Worm (Caenorhabditis elegans) whole organism, L2 larva: ENCODE measurements around the gene cbd-1.

ENCODE experiments used
- C34F6.9 ChIP-seq: fragments of 150-350 bp; optimal IDR thresholded peaks from 2 replicates; lab custom pipeline; 2014; ENCODE audit warnings: missing biosample characterization, missing genetic modification characterization
- F13H6.1 ChIP-seq: sonication (generic microtip); optimal IDR thresholded peaks from 2 replicates; lab custom pipeline; 2016; ENCODE audit warnings: missing genetic modification characterization, missing compliant biosample characterization
- Y55F3AM.14 ChIP-seq: fragments of 200-800 bp; sonication (Bioruptor generic); optimal IDR thresholded peaks from 2 replicates; lab custom pipeline; 2018; ENCODE audit warnings: mild to moderate bottlenecking, missing genetic modification characterization, missing compliant biosample characterization
- ZK546.5 ChIP-seq: sonication (generic microtip); optimal IDR thresholded peaks from 2 replicates; lab custom pipeline; 2017; ENCODE audit warnings: missing biosample characterization, missing genetic modification characterization
- aly-2 ChIP-seq: fragments of 150-350 bp; optimal IDR thresholded peaks from 2 replicates; lab custom pipeline; 2014; ENCODE audit warnings: missing biosample characterization, missing genetic modification characterization
- ama-1 ChIP-seq: fragments of 150-350 bp; optimal IDR thresholded peaks from 2 replicates; lab custom pipeline; 2018; ENCODE audit warnings: inconsistent platforms
- blmp-1 ChIP-seq: sonication (generic microtip); optimal IDR thresholded peaks from 2 replicates; lab custom pipeline; 2017; ENCODE audit warnings: missing genetic modification characterization, mild to moderate bottlenecking, missing compliant biosample characterization, antibody characterized with exemption, moderate library complexity; ENCODE audit not compliant: insufficient read depth
- ceh-16 ChIP-seq: fragments of 150-350 bp; optimal IDR thresholded peaks from 2 replicates; lab custom pipeline; 2014; ENCODE audit warnings: missing biosample characterization, missing genetic modification characterization
- ceh-82 ChIP-seq: fragments of 150-350 bp; optimal IDR thresholded peaks from 2 replicates; lab custom pipeline; 2014; ENCODE audit warnings: missing biosample characterization, missing genetic modification characterization
- crh-2 ChIP-seq: sonication (generic microtip); optimal IDR thresholded peaks from 2 replicates; lab custom pipeline; 2017; ENCODE audit warnings: missing biosample characterization, missing genetic modification characterization
- dmd-4 ChIP-seq: sonication (generic microtip); optimal IDR thresholded peaks from 2 replicates; lab custom pipeline; 2017; ENCODE audit warnings: missing biosample characterization, missing genetic modification characterization
- egl-27 ChIP-seq: sonication (generic microtip); optimal IDR thresholded peaks from 3 replicates; lab custom pipeline; 2017; ENCODE audit warnings: missing biosample characterization, missing genetic modification reagents, missing genetic modification characterization
- elt-1 ChIP-seq: fragments of 150-350 bp; optimal IDR thresholded peaks from 2 replicates; lab custom pipeline; 2014; ENCODE audit warnings: missing biosample characterization, missing genetic modification characterization
- elt-3 ChIP-seq: sonication (generic microtip); optimal IDR thresholded peaks from 2 replicates; lab custom pipeline; 2017; ENCODE audit warnings: missing biosample characterization, missing genetic modification characterization
- gmeb-1 ChIP-seq: fragments of 150-350 bp; optimal IDR thresholded peaks from 2 replicates; lab custom pipeline; 2014; ENCODE audit warnings: missing biosample characterization, missing genetic modification characterization
- lin-11 ChIP-seq: fragments of 150-350 bp; sonication (generic microtip); optimal IDR thresholded peaks from 2 replicates; lab custom pipeline; 2014; ENCODE audit warnings: missing biosample characterization, missing genetic modification characterization, inconsistent platforms, mixed read lengths
- lin-13 ChIP-seq: fragments of 150-350 bp; optimal IDR thresholded peaks from 2 replicates; lab custom pipeline; 2014; ENCODE audit warnings: missing biosample characterization, missing genetic modification reagents, missing genetic modification characterization
- lin-39 ChIP-seq: fragments of 150-350 bp; optimal IDR thresholded peaks from 2 replicates; lab custom pipeline; 2014; ENCODE audit warnings: missing biosample characterization, missing genetic modification reagents, missing genetic modification characterization
- lsy-2 ChIP-seq, 2 experiments: fragments of 150-350 bp in 1 of 2; sonication (generic microtip) in 1 of 2; optimal IDR thresholded peaks; 2 replicates each; lab custom pipeline; 2014 to 2017; ENCODE audit warnings: missing biosample characterization in 2 of 2, missing genetic modification characterization in 2 of 2
- mab-5 ChIP-seq: fragments of 150-350 bp; optimal IDR thresholded peaks from 2 replicates; lab custom pipeline; 2014; ENCODE audit warnings: missing biosample characterization, missing genetic modification characterization
- mbf-1 ChIP-seq: sonication (generic microtip); optimal IDR thresholded peaks from 2 replicates; lab custom pipeline; 2017; ENCODE audit warnings: missing biosample characterization, missing genetic modification characterization
- mdl-1 ChIP-seq, 2 experiments: fragments of 150-350 bp in 1 of 2; sonication (generic microtip) in 1 of 2; optimal IDR thresholded peaks; 2 replicates each; lab custom pipeline; 2017; ENCODE audit warnings: missing biosample characterization in 2 of 2, missing genetic modification characterization in 2 of 2
- nhr-10 ChIP-seq: sonication (generic microtip); optimal IDR thresholded peaks from 2 replicates; lab custom pipeline; 2017; ENCODE audit warnings: missing biosample characterization, missing genetic modification characterization
- nhr-12 ChIP-seq: fragments of 150-350 bp; optimal IDR thresholded peaks from 2 replicates; lab custom pipeline; 2014; ENCODE audit warnings: missing biosample characterization, missing genetic modification characterization
- nhr-129 ChIP-seq: fragments of 150-350 bp; optimal IDR thresholded peaks from 2 replicates; lab custom pipeline; 2014; ENCODE audit warnings: missing biosample characterization, missing genetic modification characterization
- nhr-21 ChIP-seq: fragments of 150-350 bp; optimal IDR thresholded peaks from 2 replicates; lab custom pipeline; 2014; ENCODE audit warnings: missing biosample characterization, missing genetic modification characterization
- nhr-237 ChIP-seq: fragments of 150-350 bp; optimal IDR thresholded peaks from 2 replicates; lab custom pipeline; 2014; ENCODE audit warnings: missing biosample characterization, missing genetic modification characterization
- nhr-25 ChIP-seq: fragments of 150-350 bp; sonication (generic microtip); optimal IDR thresholded peaks from 3 replicates; lab custom pipeline; 2014; ENCODE audit warnings: missing biosample characterization, missing genetic modification characterization
- nhr-6 ChIP-seq: fragments of 150-350 bp; optimal IDR thresholded peaks from 2 replicates; lab custom pipeline; 2014; ENCODE audit warnings: missing biosample characterization, missing genetic modification characterization
- nhr-77 ChIP-seq: fragments of 150-350 bp; optimal IDR thresholded peaks from 2 replicates; lab custom pipeline; 2014; ENCODE audit warnings: missing biosample characterization, missing genetic modification characterization
- peb-1 ChIP-seq: fragments of 150-350 bp; optimal IDR thresholded peaks from 2 replicates; lab custom pipeline; 2014; ENCODE audit warnings: missing biosample characterization, missing genetic modification characterization
- sem-4 ChIP-seq: fragments of 150-350 bp; optimal IDR thresholded peaks from 2 replicates; lab custom pipeline; 2014; ENCODE audit warnings: missing biosample characterization, missing genetic modification reagents, missing genetic modification characterization
- skn-1 ChIP-seq: sonication (generic microtip); optimal IDR thresholded peaks from 2 replicates; lab custom pipeline; 2017; ENCODE audit warnings: missing biosample characterization, missing genetic modification characterization
- sma-3 ChIP-seq: sonication (generic microtip); optimal IDR thresholded peaks from 2 replicates; lab custom pipeline; 2016; ENCODE audit warnings: missing genetic modification reagents, missing genetic modification characterization, missing compliant biosample characterization
- sma-9 ChIP-seq, 2 experiments: fragments of 150-350 bp in 1 of 2; sonication (generic microtip) in 1 of 2; optimal IDR thresholded peaks; 2 replicates each; lab custom pipeline; 2014 to 2016; ENCODE audit warnings: missing genetic modification characterization in 2 of 2, mild to moderate bottlenecking in 1 of 2, missing biosample characterization in 1 of 2, missing compliant biosample characterization in 1 of 2, missing genetic modification reagents in 1 of 2, moderate library complexity in 1 of 2
- unc-39 ChIP-seq: fragments of 150-350 bp; optimal IDR thresholded peaks from 2 replicates; lab custom pipeline; 2014; ENCODE audit warnings: missing biosample characterization, missing genetic modification characterization
- unc-55 ChIP-seq: fragments of 150-350 bp; sonication (generic microtip); optimal IDR thresholded peaks from 3 replicates; lab custom pipeline; 2014; ENCODE audit warnings: missing biosample characterization, missing genetic modification reagents, missing genetic modification characterization
- unc-62 ChIP-seq: fragments of 150-350 bp; optimal IDR thresholded peaks from 2 replicates; lab custom pipeline; 2014; ENCODE audit warnings: missing biosample characterization, missing genetic modification reagents, missing genetic modification characterization
- zag-1 ChIP-seq: fragments of 150-350 bp; optimal IDR thresholded peaks from 2 replicates; lab custom pipeline; 2014; ENCODE audit warnings: missing biosample characterization, missing genetic modification characterization
- ztf-1 ChIP-seq: fragments of 200-800 bp; sonication (Bioruptor generic); conservative IDR thresholded peaks from 2 replicates; pipeline ENCODE4 v1.3.6; 2022; ENCODE audit warnings: missing genetic modification characterization, missing compliant biosample characterization
- ztf-11 ChIP-seq: sonication (generic microtip); optimal IDR thresholded peaks from 2 replicates; lab custom pipeline; 2017; ENCODE audit warnings: missing biosample characterization, missing genetic modification characterization
- ztf-4 ChIP-seq: fragments of 150-350 bp; optimal IDR thresholded peaks from 2 replicates; lab custom pipeline; 2014; ENCODE audit warnings: missing biosample characterization, missing genetic modification characterization

The cbd-1 gene

DNA sequence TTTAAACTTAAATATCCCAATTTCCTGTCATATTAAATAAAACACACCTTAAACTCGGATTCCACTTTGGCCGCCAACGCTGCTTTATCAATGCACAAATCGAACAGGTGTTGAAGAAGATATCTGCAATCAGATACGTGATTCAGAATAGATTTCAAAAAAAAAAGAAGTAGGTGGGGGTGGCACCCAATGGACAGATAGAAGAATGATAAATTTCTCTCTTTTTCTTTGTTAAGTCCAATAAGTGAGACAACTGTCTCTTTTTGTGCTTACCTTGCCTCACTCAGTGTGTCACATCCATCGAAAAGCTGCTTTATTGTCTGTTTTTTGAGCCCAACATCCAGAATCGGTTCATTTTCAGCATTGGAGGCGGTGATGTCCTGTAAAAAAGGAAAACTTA lies 22.0 kb upstream of the cbd-1 start:
- TF ChIP-seq F13H6.1 (tag; lab: Kevin White, UChicago) (peak; percentile 62), mab-5 (tag; lab: Kevin White, UChicago) (peak; percentile 42), nhr-10 (tag; lab: Kevin White, UChicago) (no peak), lsy-2 (tag; optimal IDR thresholded peaks at IDR 0.05; lab: Kevin White, UChicago) (peak in 1 of 2 experiments; percentile 7), sma-9 (GFP tag; optimal IDR thresholded peaks at IDR 0.05; lab: Kevin White, UChicago) (peak; percentile 69), sma-9 (tag; optimal IDR thresholded peaks at IDR 0.05; lab: Kevin White, UChicago) (no peak), C34F6.9 (tag; lab: Kevin White, UChicago) (peak; percentile 38), aly-2 (tag; lab: Kevin White, UChicago) (no peak), nhr-129 (tag; lab: Kevin White, UChicago) (peak; percentile 34)

DNA sequence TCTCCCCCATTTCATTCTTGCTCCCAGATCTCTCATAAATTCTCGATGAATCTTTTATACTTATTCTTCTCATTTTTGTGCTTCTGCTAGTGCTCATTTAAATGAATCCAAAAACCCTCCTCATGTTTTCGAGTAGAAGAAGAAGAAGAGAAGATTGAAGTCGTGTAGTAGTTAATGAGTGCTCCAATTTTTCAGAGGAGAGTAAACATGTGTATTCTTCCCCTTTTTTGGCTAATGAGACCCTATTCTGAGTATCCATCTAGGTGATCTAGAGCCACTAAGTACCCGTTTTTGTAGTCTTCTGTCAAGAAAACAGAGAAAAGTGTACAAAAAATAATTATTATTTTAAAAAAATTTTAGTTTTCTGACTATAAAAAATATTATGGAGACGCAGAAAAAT lies 21.2 kb upstream of the cbd-1 start:
- TF ChIP-seq lin-11 (tag; lab: Kevin White, UChicago), result no peak
- TF ChIP-seq ZK546.5 (tag; lab: Kevin White, UChicago), result no peak
- TF ChIP-seq ceh-82 (tag; lab: Kevin White, UChicago), result no peak
- TF ChIP-seq ama-1 (lab: Kevin White, UChicago), result no peak
- no peak for TF ChIP-seq C34F6.9 (tag; lab: Kevin White, UChicago)
- TF ChIP-seq F13H6.1 (tag; lab: Kevin White, UChicago), result no peak
- TF ChIP-seq nhr-25 (tag; lab: Kevin White, UChicago), result no peak
- TF ChIP-seq dmd-4 (tag; lab: Kevin White, UChicago), result no peak
- TF ChIP-seq, all 48 proteins: peak for 0

DNA sequence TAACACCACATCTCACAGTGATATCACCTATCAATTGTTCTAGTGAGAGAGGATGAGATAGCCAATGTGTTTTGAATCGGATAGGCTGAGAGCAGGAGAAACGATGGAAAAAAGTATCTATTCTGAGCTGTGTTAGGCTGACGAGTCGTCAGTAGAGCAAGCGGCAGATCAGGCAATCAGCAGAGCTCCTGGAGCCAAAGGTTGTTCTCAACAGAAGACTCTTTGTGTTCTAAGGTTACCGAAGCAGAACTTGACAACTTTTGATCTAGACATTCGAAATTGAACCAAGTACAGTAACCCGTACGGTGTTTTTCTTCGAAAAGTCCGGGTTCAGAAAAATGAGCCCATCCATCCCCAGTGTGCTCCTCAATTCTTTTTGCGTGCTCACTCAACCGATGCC lies 20.0 kb upstream of the cbd-1 start:
- TF ChIP-seq nhr-12 (tag; lab: Kevin White, UChicago) (no peak), ama-1 (lab: Kevin White, UChicago) (no peak), lin-39 (tag; lab: Kevin White, UChicago) (no peak), nhr-25 (tag; lab: Kevin White, UChicago) (no peak), lin-13 (GFP tag; lab: Kevin White, UChicago) (no peak), dmd-4 (tag; lab: Kevin White, UChicago) (no peak), F13H6.1 (tag; lab: Kevin White, UChicago) (peak; percentile 8), nhr-237 (no peak), aly-2 (tag; lab: Kevin White, UChicago) (no peak), ceh-82 (tag; lab: Kevin White, UChicago) (no peak), nhr-129 (tag; lab: Kevin White, UChicago) (peak; percentile 12), mab-5 (tag; lab: Kevin White, UChicago) (no peak)

DNA sequence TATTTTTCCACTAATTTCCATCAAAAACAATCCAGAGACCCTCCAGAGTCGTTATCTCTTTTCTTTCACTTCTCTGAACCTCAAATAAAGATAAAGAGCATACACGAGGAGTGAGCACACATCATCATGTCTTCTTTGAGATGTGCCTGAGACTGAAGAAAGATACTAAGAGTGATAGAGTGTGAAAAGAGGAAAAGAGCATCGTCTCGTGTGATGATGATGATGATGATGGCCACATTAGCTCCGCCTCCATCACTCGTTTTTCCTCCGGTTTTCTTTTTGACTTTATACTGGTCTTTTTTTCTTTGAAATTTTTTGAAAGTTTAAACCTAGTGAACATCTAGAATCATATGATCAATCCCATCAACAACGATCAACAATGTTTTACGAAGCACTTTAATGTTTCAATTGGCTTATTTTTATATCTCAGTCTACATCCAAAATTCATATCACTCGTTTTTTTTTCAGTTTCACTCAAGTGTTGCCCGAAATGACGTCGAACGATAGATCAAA lies 18.8 kb upstream of the cbd-1 start, which contains the start of gene T01G1.2:
TSS of gene T01G1.2 (plus strand) at position 463 of the 513 bp plus-strand sequence.
- TF ChIP-seq F13H6.1 (tag; lab: Kevin White, UChicago) (peak; percentile 33), mab-5 (tag; lab: Kevin White, UChicago) (no peak), blmp-1 (tag; lab: Kevin White, UChicago) (no peak), nhr-10 (tag; lab: Kevin White, UChicago) (no peak), ztf-11 (no peak), mdl-1 (tag; optimal IDR thresholded peaks at IDR 0.05; lab: Kevin White, UChicago) (peak; percentile 37 to 39), skn-1 (tag; lab: Kevin White, UChicago) (no peak), lin-13 (GFP tag; lab: Kevin White, UChicago) (no peak), elt-3 (tag; lab: Kevin White, UChicago) (no peak), aly-2 (tag; lab: Kevin White, UChicago) (no peak), nhr-25 (tag; lab: Kevin White, UChicago) (no peak), egl-27 (no peak), lin-39 (tag; lab: Kevin White, UChicago) (no peak), sma-3 (GFP tag; lab: Kevin White, UChicago) (no peak), lsy-2 (tag; optimal IDR thresholded peaks at IDR 0.05; lab: Kevin White, UChicago) (peak in 1 of 2 experiments; percentile 60), unc-39 (no peak), ztf-1 (no peak), elt-1 (tag; lab: Kevin White, UChicago) (no peak), nhr-77 (tag; lab: Kevin White, UChicago) (no peak), nhr-129 (tag; lab: Kevin White, UChicago) (peak; percentile 76), ceh-16 (no peak), sem-4 (tag; lab: Kevin White, UChicago) (peak; percentile 68), lin-11 (tag; lab: Kevin White, UChicago) (no peak), unc-55 (GFP tag; lab: Kevin White, UChicago) (peak; percentile 11), zag-1 (tag; lab: Kevin White, UChicago) (no peak), Y55F3AM.14 (GFP tag; lab: Kevin White, UChicago) (no peak), gmeb-1 (tag; lab: Kevin White, UChicago) (no peak), nhr-6 (tag; lab: Kevin White, UChicago) (no peak), ZK546.5 (tag; lab: Kevin White, UChicago) (no peak), nhr-21 (tag; lab: Kevin White, UChicago) (no peak), nhr-12 (tag; lab: Kevin White, UChicago) (no peak), ceh-82 (tag; lab: Kevin White, UChicago) (no peak), unc-62 (no peak), crh-2 (peak; percentile 32), mbf-1 (tag; lab: Kevin White, UChicago) (no peak), C34F6.9 (tag; lab: Kevin White, UChicago) (peak; percentile 60), ztf-4 (tag; lab: Kevin White, UChicago) (peak; percentile 60), ama-1 (lab: Kevin White, UChicago) (no peak), nhr-237 (no peak), peb-1 (no peak)
